Worm (Caenorhabditis elegans) whole organism, L4/young adult: ENCODE results near the gene srt-6.
"Not testable (repeated sequence)": the region's sequence is repeated elsewhere in the genome, so short reads cannot be mapped to it uniquely, and the experiment has no call there.

ENCODE experiments used
- W03F9.2 ChIP-seq: fragments of 150-350 bp; optimal IDR thresholded peaks from 2 replicates; lab custom pipeline; 2014; ENCODE audit warnings: missing biosample characterization, missing genetic modification characterization
- dao-5 ChIP-seq: sonication (generic microtip); optimal IDR thresholded peaks from 2 replicates; lab custom pipeline; 2016; ENCODE audit warnings: missing genotype, missing genetic modification characterization, moderate library complexity, missing compliant biosample characterization
- him-1 ChIP-seq: sonication (generic microtip); optimal IDR thresholded peaks from 2 replicates; lab custom pipeline; 2016; ENCODE audit warnings: missing genotype, missing genetic modification reagents, missing genetic modification characterization, missing compliant biosample characterization

srt-6 gene

DNA sequence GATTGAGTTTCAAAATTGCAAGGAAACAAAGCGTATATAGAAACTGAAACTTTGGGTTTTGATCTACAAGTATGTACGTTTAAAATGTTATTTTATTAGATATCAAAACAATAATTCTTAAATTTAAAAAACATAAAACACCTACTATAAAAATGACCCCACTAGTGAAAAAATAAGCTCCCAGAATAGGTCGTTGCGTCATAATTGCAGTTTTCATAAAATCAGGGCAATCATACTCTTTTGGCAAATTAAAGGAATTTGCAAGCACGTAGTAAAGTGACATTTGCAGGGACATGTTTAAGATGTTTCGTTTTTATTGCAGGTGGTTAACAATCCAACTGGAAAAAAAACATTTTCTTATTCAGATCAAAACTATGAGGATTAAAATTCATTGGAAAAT, at the start of gene srt-6:
srt-6 (minus strand) TSS at position 295 of the 400 bp plus-strand sequence.
- TF ChIP-seq him-1 (tag; lab: Kevin White, UChicago): no peak
- no peak for TF ChIP-seq dao-5 (tag; lab: Kevin White, UChicago)
- no peak for TF ChIP-seq W03F9.2

DNA sequence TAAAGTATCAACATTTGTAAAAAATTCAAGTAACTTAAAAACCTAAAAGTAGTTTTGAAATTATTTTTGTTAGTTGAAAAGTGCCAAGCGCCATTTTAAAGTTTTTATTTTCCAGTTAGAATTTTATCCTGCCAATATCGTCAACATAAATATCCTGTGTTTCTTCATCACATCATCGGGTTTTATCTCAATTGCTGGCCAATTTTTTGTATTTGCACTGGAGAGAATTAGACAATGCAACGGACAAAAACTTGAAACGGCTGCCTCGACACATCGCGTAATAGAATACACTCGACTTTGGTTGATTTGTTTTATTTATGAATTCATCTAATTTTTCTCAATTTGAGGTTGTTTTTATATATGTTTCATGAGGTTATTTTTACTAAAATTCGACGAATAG, 46.4 kb upstream of the srt-6 start, which contains the start of gene F25E5.2:
F25E5.2 (plus strand) TSS at position 301 of the 400 bp plus-strand sequence.
- TF ChIP-seq dao-5 (tag; lab: Kevin White, UChicago) (no peak), him-1 (tag; lab: Kevin White, UChicago) (no peak), W03F9.2 (no peak)

DNA sequence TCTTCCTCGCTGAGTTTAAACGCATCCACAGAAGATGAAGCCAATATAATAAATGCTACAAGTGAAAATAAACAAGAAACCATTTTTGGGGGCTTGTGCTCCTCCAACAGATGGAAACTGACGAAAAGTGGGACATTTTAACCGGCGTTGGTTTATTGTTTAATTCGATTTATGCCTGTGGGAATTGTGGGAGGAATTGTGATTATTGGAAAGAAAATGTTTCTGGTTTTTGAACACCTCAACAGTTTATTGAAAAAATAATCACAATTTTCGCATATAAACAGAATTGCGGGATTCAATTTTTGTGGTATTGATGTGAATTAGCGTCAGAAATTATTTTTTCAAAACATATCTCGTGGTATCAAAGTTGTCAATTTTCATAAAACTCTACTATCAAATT, 45.6 kb upstream of the srt-6 start, which contains the start of gene try-8:
try-8 (minus strand) TSS at position 101 of the 400 bp plus-strand sequence.
- TF ChIP-seq W03F9.2 (no peak), dao-5 (tag; lab: Kevin White, UChicago) (no peak), him-1 (tag; lab: Kevin White, UChicago) (no peak)

DNA sequence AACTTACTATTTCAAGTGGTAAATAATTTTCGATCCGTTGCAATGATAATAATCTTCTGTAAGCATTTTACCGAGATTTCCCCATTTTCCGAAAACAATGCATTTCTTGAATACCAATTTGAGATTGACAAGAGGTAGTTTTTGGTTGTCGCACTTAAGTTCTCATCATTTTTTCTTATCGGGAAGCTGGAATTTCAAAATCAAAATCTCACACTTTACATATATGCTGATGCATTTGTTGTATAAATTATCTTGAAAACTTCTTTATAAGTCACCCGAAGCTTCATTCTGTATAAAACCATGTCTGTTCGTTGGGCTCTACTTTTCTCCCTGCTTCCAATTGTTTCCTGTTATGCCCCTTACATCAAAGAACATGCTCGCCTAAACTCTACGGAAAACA, 42.8 kb upstream of the srt-6 start, which contains the start of gene try-11:
try-11 (plus strand) TSS at position 301 of the 400 bp plus-strand sequence.
- TF ChIP-seq him-1 (tag; lab: Kevin White, UChicago): no peak
- no peak for TF ChIP-seq W03F9.2
- no peak for TF ChIP-seq dao-5 (tag; lab: Kevin White, UChicago)

DNA sequence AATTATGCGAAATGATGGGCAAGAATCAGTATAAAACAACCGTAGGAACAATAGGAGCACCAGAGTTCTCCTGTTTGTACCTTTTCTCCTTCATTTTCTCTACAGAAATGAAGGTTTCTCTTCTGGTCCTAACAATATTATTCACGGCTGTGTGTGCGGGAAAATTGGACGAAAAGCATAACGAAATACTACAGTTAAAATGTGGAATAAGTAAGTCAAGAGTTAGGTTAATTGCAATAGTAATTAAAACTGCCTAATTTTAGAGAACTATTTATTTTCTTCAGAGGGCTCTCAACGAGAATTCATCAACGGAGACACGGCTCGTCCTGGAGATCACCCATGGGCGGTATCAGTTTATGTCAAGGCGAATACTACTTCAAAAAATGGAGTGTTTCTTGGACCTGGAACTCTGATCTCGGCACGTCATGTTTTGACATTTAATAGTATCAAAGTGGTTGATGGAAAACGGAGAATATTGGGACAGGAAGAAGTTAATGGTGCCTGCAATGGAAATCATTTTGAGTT, 40.8 kb upstream of the srt-6 start, which contains the start of gene try-12:
try-12 (plus strand) TSS at position 51 of the 525 bp plus-strand sequence.
- TF ChIP-seq dao-5 (tag; lab: Kevin White, UChicago) (no peak), W03F9.2 (no peak), him-1 (tag; lab: Kevin White, UChicago) (no peak)

DNA sequence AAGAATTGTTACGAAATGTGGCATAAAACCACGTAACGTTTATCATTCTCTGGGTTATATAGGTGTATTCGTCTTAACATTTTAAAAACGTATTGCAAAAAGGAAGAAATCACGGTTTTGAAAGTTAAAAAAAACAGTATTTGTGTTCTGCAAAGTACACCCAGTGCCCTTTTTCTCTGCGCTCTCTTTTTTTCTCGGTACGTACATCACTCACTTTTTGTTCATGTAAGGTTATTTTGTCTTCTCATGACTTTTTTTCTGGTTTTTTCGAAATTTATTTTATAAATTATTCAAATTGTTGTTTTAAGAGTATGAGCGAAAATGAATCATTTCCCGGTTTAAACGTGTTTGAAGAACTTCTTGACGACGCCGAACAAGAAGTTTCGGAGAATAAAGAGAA, 38.4 kb upstream of the srt-6 start, which contains the start of gene F25E5.5:
F25E5.5 (plus strand) TSS at position 301 of the 400 bp plus-strand sequence.
- TF ChIP-seq him-1 (tag; lab: Kevin White, UChicago) (no peak), dao-5 (tag; lab: Kevin White, UChicago) (no peak), W03F9.2 (no peak)

DNA sequence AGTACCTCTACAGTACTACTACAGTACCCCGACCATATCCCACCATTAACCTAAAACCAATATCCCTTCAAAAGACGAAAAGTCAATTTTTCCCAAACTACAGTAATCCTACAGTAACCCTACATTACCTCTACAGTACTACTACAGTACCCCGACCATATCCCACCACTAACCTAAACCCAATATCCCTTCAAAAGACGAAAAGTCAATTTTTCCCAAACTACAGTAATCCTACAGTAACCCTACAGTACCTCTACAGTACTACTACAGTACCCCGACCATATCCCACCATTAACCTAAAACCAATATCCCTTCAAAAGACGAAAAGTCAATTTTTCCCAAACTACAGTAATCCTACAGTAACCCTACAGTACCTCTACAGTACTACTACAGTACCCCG, 35.7 kb upstream of the srt-6 start, which contains the start of gene nhr-141:
nhr-141 (plus strand) TSS at position 331 of the 400 bp plus-strand sequence.
- TF ChIP-seq dao-5 (tag; lab: Kevin White, UChicago); W03F9.2; him-1 (tag; lab: Kevin White, UChicago): not testable (repeated sequence)

DNA sequence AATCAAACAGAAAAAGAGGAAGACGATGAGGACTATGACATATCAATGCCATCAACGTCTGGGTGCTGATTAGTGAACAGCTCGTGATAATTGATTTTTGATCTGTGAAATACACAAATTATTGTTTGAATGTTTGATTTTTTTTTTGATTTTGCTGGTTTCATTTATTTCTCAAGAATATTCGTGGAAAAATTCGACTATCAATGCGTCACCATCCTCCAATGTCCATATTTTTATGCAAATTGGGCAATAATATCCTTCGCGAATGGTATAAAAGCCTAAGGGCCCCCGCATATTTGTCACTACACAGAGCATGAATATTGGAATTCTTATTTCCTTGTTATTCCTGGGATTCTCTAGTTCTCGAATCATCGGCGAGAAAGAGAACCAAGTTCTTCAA, 31.2 kb upstream of the srt-6 start, which contains the start of gene try-13:
try-13 (plus strand) TSS at position 301 of the 400 bp plus-strand sequence.
- TF ChIP-seq him-1 (tag; lab: Kevin White, UChicago) (no peak), W03F9.2 (no peak), dao-5 (tag; lab: Kevin White, UChicago) (no peak)

DNA sequence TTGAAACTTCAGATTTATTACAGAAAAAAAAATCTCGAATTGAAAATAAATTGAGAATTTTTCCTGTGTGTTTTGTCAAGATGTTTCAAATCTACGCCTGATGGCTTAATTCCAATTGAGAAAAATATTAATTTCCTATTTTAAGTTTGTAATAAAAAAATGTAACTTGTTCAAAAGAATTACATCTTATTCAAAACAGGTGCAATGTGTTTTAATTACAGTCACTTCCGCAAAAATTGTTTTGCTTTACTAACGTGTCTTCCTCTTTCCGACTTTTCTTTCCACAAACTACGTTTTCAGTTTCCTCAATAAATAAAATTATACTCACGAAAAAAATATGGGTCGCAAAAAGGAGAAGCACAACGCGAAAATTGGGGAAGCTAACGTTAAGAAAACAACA, 29.4 kb upstream of the srt-6 start, which contains the start of gene F25E5.16:
F25E5.16 (plus strand) TSS at position 301 of the 400 bp plus-strand sequence.
- no peak for TF ChIP-seq W03F9.2
- TF ChIP-seq him-1 (tag; lab: Kevin White, UChicago): no peak
- TF ChIP-seq dao-5 (tag; lab: Kevin White, UChicago): no peak

DNA sequence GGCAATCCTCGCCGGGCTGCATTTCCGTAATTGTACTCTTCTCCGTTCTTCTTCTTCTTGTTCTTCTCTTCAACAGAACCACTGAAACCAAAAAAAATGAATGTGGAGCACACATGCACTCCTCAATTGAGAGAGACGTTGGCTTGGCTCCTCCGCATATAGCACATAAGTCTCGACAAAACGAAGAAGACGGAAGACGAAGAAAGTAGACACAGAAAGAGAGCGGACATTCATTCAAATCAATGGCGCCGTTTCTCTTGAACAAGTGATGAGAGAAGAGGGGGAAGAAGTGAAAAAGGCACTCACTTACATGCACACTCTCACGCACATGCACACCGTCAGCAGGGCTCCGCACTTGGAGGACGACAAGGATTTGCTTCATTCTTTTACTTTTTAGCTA, 28.9 kb upstream of the srt-6 start, which contains the start of gene F25E5.9:
F25E5.9 (minus strand) TSS at position 382 of the 400 bp plus-strand sequence.
- TF ChIP-seq dao-5 (tag; lab: Kevin White, UChicago) (no peak), him-1 (tag; lab: Kevin White, UChicago) (no peak), W03F9.2 (no peak)

DNA sequence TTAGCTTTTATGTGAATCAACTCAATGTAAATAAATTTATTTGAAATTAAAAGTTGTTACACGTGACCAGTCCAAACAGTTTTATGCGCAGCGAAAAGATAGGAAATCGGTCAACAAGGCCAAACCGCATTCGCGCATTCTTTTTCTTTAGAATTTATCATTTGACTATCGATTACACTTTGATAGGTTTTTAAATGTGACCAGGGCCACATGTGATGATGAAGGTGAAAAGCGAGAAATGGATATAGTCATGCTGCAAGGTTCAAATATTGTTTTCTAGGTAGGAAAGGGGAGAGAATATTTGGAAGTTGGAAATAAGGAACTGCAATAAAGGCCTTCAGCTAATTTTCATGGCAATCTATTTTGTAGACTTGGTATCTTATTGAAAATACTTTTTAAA, 28.3 kb upstream of the srt-6 start:
- no peak for TF ChIP-seq W03F9.2
- no peak for TF ChIP-seq dao-5 (tag; lab: Kevin White, UChicago)
- TF ChIP-seq him-1 (tag; lab: Kevin White, UChicago): no peak

DNA sequence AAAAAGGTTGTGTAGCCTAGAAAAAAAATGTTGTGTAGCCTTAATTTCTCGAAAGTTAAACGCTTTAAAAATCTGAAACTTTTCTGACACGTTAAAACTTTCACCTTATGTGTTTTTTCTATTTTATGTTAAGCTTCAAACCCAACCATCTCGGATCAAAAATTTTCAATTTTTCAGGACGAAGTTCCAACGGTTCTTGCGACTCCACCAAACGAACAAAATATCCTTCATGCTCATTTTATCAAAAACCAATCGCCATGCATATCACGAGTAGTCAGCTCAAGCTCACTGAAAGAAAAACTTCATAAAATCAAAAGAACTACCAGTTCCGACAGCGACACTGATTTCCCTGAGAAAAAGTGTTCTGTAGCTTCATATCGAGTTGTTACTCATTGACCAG, 27.9 kb upstream of the srt-6 start:
- TF ChIP-seq dao-5 (tag; lab: Kevin White, UChicago) (no peak), him-1 (tag; lab: Kevin White, UChicago) (no peak), W03F9.2 (no peak)

DNA sequence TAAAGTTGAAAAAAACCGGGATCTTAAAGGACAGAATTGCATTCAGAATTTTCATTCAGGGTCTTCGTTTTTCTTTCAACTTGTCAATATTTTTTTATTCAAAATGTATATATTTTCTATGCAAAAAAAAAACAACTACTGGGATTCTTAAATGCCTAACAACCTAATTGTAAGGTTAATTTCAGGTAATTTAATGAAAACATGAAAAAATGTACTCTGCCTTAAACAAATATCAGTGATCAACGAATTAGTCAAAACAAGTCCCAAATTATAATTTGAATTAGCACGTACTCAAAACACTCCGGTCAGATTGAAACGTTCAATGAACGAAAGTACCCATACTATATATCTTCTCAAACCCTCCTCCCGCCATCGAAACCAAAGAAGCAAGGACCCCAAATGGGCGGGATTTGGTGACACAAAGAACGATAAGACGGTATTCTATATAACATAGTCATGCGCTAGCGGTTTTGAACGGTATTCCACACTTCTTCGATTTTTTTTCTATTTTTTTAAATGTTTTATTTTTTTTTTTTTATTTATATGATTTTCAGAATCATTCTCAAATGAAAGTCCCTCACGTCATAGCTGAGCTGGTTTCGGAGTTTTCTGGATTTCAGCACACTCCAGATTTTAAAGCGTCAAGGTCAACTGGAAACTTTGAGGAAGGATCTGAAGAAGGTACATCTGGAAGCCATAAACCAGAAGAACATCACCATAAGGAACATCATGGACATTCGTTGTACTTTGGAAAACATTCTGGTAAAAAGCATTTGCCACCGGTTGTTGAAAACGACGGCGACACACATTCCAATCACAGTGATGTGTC, 27.0 kb upstream of the srt-6 start, which contains the start of the genes ddo-2 and F25E5.8:
ddo-2 (minus strand) TSS at position 330 of the 829 bp plus-strand sequence.
F25E5.8 (plus strand) TSS at position 555 of the 829 bp plus-strand sequence.
- TF ChIP-seq W03F9.2: no peak
